Worm (Caenorhabditis elegans): ENCODE data around the gene lron-12.

- no peak for TF ChIP-seq ama-1 (optimal IDR thresholded peaks at IDR 0.05)
- no peak for TF ChIP-seq B0310.2 (tag; optimal IDR thresholded peaks at IDR 0.05)
- TF ChIP-seq F13C5.2 (tag; optimal IDR thresholded peaks at IDR 0.05): no peak
- no peak for TF ChIP-seq ets-7 (tag; optimal IDR thresholded peaks at IDR 0.05)
- no peak for TF ChIP-seq tbx-37 (GFP tag; conservative IDR thresholded peaks at IDR 0.05)
- no peak for TF ChIP-seq flt-1 (GFP tag; IDR thresholded peaks at IDR 0.05)
- TF ChIP-seq tbx-11 (GFP tag; IDR thresholded peaks at IDR 0.05): no peak
- no peak for TF ChIP-seq hmbx-1 (tag; optimal IDR thresholded peaks at IDR 0.05)
- TF ChIP-seq tra-4 (tag; optimal IDR thresholded peaks at IDR 0.05): no peak
- no peak for TF ChIP-seq pes-1 (GFP tag; IDR thresholded peaks at IDR 0.05)
- TF ChIP-seq sea-1 (GFP tag; conservative IDR thresholded peaks at IDR 0.05): no peak
- no peak for TF ChIP-seq ceh-13 (GFP tag; optimal IDR thresholded peaks at IDR 0.05)
- no peak for TF ChIP-seq aly-1 (tag; optimal IDR thresholded peaks at IDR 0.05)
These were observed 20.0 kb upstream of the lron-12 start for ce11 chrIII:12138235-12138634.

Measured in whole organism, early embryonic.